Fruit fly (Drosophila melanogaster) Kc167 (cell line): ENCODE results near the gene Epp.

Experiments used
- Myc ChIP-seq: fragments of >200 bp; optimal IDR thresholded peaks from 2 replicates; lab custom pipeline; 2017; ENCODE audit warnings: missing external identifiers
- Sin3A ChIP-seq: fragments of >200 bp; optimal IDR thresholded peaks from 2 replicates; lab custom pipeline; 2018; ENCODE audit warnings: missing external identifiers
- h ChIP-seq: fragments of >200 bp; optimal IDR thresholded peaks from 3 replicates; lab custom pipeline; 2018; ENCODE audit warnings: missing external identifiers
- insv ChIP-seq: fragments of >200 bp; optimal IDR thresholded peaks from 3 replicates; lab custom pipeline; 2018; ENCODE audit warnings: missing external identifiers
- ttk ChIP-seq: sonication (Bioruptor generic); optimal IDR thresholded peaks from 2 replicates; lab custom pipeline; 2017; ENCODE audit warnings: missing external identifiers

DNA sequence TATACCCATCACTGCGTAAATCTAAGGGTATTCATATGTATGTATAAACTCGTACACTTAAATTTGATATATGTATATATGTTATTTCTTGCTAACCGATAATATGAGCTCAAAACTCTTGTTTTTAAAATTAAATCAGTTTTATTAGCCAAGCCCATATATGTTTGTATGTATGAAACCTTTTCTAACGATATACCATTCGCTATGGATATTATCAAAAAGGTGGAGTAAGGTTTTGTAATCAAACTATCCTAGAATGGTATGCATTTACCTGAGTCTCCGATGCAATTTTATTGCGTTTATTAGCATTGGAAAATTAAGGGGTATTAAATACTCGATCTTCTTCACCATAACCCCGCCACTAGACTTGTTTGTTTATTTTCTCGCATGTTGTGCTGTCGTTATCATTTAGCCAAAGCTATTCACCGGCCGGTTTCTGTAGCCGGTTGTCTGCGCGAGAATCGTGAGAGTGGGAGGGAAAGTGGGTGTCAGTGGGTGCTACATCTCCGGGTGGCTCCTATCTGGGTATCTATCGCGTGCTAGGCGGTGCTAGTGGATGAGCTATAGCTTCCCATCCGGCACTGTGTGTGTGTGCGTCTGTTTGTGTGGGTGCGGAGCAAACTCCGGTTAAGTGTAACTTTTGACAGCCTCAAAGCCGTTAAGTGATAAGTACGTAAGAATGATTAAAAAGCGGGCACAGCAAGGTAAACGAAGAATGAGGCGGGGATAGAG, 15.2 kb upstream of the Epp start:
- TF ChIP-seq h (lab: Kevin White, UChicago) (no peak), Myc (lab: Kevin White, UChicago) (no peak), Sin3A (lab: Kevin White, UChicago) (no peak), insv (lab: Kevin White, UChicago) (no peak), ttk (lab: Kevin White, UChicago) (no peak)
